Fruit fly (Drosophila melanogaster) Kc167 (cell line): Measurements from ENCODE around the gene CG18088.

Experiments
- Myc ChIP-seq: fragments of >200 bp; optimal IDR thresholded peaks from 2 replicates; lab custom pipeline; 2017; ENCODE audit warnings: missing external identifiers
- Sin3A ChIP-seq: fragments of >200 bp; optimal IDR thresholded peaks from 2 replicates; lab custom pipeline; 2018; ENCODE audit warnings: missing external identifiers
- h ChIP-seq: fragments of >200 bp; optimal IDR thresholded peaks from 3 replicates; lab custom pipeline; 2018; ENCODE audit warnings: missing external identifiers
- insv ChIP-seq: fragments of >200 bp; optimal IDR thresholded peaks from 3 replicates; lab custom pipeline; 2018; ENCODE audit warnings: missing external identifiers
- psq ChIP-seq: fragments of >200 bp; optimal IDR thresholded peaks from 2 replicates; lab custom pipeline; 2017; ENCODE audit warnings: missing external identifiers
- ttk ChIP-seq: sonication (Bioruptor generic); optimal IDR thresholded peaks from 2 replicates; lab custom pipeline; 2017; ENCODE audit warnings: missing external identifiers

The CG18088 gene

DNA sequence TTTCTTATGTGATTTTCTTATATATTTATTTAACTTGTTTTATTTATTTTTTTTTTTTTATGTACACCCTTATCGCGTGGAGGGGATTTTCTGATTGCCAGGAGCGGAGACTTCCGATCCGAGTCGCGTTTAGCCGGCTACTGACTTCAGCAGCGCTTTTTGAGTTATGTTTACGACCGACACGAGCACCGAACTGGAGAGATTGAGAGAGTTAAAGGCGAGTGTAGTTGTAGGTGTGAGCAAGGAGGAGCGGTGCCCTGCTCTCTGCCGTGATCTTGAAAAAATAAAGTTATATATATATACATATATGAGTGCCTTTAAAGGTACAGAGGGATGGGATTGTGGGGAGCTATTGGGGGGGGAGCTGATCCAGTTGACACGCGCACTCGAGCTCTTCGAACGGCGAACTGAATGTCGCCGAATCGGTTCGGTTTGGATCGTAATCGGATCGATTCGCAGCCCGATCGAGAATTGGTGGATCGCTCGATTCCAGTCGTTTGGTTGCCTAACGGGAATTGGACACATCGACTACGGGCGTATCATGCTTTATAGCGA lies 21.8 kb downstream of the CG18088 start, which contains the start of gene rost:
rost (minus strand) TSS at position 503 of the 555 bp plus-strand sequence.
- TF ChIP-seq Myc (lab: Kevin White, UChicago) (no peak), ttk (lab: Kevin White, UChicago) (no peak), Sin3A (no peak), h (no peak), insv (lab: Kevin White, UChicago) (no peak), psq (lab: Kevin White, UChicago) (no peak)

DNA sequence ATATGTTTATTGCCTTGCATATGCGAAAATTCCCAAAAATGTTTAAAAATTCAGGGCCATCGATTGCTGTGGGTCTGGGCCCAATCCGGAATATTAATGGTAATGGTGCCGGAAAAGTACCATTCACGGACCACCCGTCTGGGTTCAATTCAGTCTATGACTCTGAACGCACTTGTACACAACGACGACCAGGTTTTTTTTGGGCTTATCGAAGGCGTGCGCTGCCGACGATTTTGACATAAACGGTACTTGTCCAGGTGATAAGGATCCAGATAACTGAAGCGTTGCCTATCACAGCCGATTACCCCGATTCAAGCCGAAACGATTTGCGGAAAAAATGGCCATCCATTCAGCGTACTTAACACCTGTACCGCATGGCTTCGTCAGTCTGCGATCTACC lies 24.2 kb downstream of the CG18088 start, which contains the start of gene CG9555:
CG9555 (plus strand) TSS at position 153 of the 400 bp plus-strand sequence.
- no peak for TF ChIP-seq Sin3A

DNA sequence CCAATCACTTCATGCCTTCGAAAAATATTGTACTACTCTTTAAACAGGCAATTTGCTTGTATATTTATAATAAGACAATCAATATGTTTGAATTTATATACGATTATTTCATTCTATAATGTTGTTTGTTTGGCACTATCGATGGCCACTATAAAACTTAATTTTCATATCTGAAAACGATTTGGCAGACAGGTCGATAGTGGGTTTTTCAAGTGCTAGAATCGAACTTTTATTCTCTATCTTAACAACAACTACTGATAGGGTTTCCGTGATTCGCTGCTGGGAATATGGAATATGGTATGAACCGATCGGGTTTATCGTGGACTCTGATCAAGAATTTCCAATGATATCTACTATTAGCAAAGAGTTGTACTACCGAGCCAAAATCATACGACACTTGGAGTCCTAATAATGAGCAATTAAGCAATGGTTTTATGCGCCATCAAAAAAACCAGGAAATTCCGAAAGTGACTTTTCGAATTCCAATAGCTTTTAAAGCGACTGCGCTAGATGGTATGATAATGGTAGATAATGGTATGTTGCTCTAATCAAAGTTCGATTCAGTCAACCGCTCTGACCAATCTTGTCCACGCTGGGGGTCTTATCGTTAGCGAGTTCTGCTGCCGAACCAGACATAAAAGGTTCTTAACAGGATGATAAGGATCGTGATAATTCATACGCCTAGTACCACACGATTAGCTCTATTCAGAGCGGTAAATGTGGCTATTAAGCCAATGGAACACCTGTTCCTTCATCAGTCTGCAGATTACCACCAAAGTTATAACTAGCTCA lies 26.5 kb downstream of the CG18088 start, which contains the start of gene CG17906:
CG17906 (plus strand) TSS at position 742 of the 792 bp plus-strand sequence.
- TF ChIP-seq ttk (lab: Kevin White, UChicago) = no peak
- no peak for TF ChIP-seq Myc (lab: Kevin White, UChicago)
- TF ChIP-seq Sin3A = no peak
- TF ChIP-seq insv (lab: Kevin White, UChicago) = no peak
- no peak for TF ChIP-seq psq (lab: Kevin White, UChicago)
- no peak for TF ChIP-seq h

dm6 chr2L:8997285-8997684 lies 29.9 kb downstream of the CG18088 start, which contains the start of the genes alien and CG18661:
Gene alien, minus strand, starts transcription at chr2L:8997379.
Gene CG18661, plus strand, starts transcription at chr2L:8997605.
- no peak for TF ChIP-seq Sin3A
- no peak for TF ChIP-seq h
- TF ChIP-seq Myc (lab: Kevin White, UChicago) = no peak
- no peak for TF ChIP-seq psq (lab: Kevin White, UChicago)
- TF ChIP-seq insv (lab: Kevin White, UChicago) = no peak
- TF ChIP-seq ttk (lab: Kevin White, UChicago) = no peak

dm6 chr2L:8998237-8998636 lies 30.9 kb downstream of the CG18088 start, which contains the start of gene Try29F:
Gene Try29F, plus strand, starts transcription at chr2L:8998537.
- TF ChIP-seq ttk (lab: Kevin White, UChicago) (no peak), h (no peak), Myc (lab: Kevin White, UChicago) (no peak), psq (lab: Kevin White, UChicago) (no peak), Sin3A (no peak), insv (lab: Kevin White, UChicago) (no peak)

DNA sequence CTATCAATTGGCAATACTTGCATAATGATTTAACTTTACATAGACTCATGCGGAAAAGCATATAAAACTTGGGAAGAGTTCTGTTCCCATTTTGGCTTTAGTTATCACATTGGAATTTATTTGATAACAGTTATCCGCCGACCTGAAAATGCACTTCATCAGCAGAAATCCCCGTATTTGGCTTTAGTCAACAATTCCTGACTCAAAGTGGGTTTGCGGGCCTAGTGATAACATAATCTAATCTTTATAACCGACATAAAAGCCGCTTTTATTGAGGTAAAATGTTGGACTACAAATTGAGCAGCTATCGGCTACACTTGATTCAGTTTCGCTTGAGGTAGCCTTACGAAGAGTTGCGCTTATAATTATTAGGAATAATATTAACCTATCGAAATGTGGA lies 42.9 kb downstream of the CG18088 start, which contains the start of gene CG9568:
CG9568 (plus strand) TSS at position 317 of the 400 bp plus-strand sequence.
- TF ChIP-seq ttk (lab: Kevin White, UChicago) = no peak
- TF ChIP-seq h = no peak
- no peak for TF ChIP-seq psq (lab: Kevin White, UChicago)
- no peak for TF ChIP-seq Sin3A
- no peak for TF ChIP-seq insv (lab: Kevin White, UChicago)
- TF ChIP-seq Myc (lab: Kevin White, UChicago) = no peak

DNA sequence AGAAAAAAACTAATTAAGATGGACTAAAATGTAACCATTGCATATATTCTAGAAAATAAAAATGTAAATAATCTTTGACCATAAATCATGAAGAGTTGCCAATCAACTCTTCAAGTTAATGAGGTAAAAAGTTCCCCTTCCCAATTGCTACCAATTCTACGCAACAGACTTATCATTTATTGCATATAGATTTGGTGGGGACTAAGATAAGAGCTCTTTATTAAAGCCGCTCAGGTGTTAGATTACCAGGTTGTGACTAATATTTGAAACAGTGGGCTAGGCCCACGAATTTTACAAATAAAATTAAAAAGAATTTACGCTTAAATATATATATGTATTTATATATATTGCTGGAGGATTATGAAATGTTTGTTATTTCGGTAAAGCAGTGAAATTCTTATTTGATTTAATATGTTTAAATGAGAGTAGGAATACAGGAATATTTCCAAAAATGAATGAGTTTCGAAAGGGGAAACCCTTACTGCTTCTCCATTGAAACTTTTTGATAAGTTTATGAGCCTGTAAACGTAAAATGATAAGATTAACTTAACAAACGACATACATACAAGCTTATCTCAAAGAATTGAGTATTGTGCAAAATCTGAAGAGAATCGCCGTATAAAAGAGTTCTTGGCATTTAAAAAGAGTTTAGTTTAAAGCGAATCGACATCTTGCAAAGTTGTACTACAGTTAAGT lies 44.4 kb downstream of the CG18088 start, which contains the start of gene CG13102:
CG13102 (plus strand) TSS at position 646 of the 696 bp plus-strand sequence.
- no peak for TF ChIP-seq psq (lab: Kevin White, UChicago)
- no peak for TF ChIP-seq ttk (lab: Kevin White, UChicago)
- no peak for TF ChIP-seq Sin3A
- no peak for TF ChIP-seq Myc (lab: Kevin White, UChicago)
- TF ChIP-seq insv (lab: Kevin White, UChicago) = no peak
- TF ChIP-seq h = no peak

DNA sequence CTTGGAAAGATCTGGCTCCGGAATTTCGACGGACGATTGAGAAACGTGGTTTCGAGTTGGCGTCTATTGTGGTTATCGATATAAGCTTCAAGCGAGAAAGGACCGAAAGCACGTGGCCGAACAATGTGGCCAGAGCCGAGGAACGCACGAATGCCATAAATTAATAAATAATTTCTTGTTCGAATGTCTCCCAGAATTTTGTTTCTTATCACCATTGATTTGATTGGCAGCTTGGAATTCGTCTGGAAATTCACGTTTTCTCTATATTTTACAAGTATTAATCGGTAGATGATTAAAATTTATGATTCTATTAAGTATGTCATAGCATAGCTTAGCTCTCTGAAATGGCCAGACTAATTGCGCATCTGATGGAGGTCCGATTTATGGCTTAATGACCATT lies 46.6 kb downstream of the CG18088 start, which contains the start of gene Rcd-1r:
Rcd-1r (minus strand) TSS at position 101 of the 400 bp plus-strand sequence.
- no peak for TF ChIP-seq h

DNA sequence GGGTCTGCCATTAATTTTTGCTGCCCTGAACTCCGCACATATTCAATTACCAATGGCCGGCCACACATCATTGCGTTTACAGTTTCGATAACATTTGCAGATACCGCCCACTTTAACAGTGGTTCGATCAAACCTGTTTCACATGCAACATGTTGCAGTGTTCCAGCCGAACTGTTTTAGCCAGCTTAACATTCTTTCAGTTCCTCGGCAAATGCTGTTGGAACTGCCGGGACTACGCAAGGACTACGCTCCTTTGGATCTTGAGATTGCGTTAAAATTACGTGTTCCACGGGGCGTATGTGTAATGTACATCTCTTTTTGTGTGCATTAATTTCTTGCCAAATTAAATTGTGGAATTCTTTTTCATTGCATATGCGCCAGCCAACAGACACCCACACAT lies 52.1 kb downstream of the CG18088 start:
- TF ChIP-seq ttk (lab: Kevin White, UChicago) (no peak), insv (lab: Kevin White, UChicago) (no peak), Sin3A (no peak), Myc (lab: Kevin White, UChicago) (no peak), psq (lab: Kevin White, UChicago) (no peak), h (no peak)
